Worm (Caenorhabditis elegans): Measurements from ENCODE around the gene grl-30.

Gene grl-30

DNA sequence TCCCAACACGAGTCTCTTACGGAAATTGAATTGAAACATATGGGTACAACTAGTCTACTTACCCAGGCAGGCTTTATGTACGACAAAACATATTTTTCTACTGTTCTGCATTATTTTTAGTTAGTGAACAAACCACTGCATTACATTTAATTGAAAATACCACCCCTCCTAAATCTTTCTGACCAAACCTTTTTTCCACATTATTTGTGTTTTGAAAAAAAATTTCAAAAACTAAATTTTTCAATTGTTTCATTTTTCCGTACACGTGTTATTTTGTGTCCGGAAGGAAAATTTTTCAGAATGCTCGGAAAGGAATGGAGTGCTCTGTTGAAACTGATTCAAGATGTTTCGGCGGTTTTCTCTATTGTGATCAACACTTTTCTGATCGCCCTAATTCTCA is 43.7 kb upstream of the grl-30 start, which contains the start of gene str-226:
Gene str-226 (plus strand): TSS at position 301 of the 400 bp plus-strand sequence.
- TF ChIP-seq unc-130 (tag; optimal IDR thresholded peaks at IDR 0.05) (no peak), zag-1 (tag; optimal IDR thresholded peaks at IDR 0.05) (no peak), lin-13 (GFP tag; optimal IDR thresholded peaks at IDR 0.05) (no peak), nhr-76 (tag; optimal IDR thresholded peaks at IDR 0.05) (no peak), aha-1 (tag; optimal IDR thresholded peaks at IDR 0.05) (no peak), snpc-4 (tag; optimal IDR thresholded peaks at IDR 0.05) (no peak)

DNA sequence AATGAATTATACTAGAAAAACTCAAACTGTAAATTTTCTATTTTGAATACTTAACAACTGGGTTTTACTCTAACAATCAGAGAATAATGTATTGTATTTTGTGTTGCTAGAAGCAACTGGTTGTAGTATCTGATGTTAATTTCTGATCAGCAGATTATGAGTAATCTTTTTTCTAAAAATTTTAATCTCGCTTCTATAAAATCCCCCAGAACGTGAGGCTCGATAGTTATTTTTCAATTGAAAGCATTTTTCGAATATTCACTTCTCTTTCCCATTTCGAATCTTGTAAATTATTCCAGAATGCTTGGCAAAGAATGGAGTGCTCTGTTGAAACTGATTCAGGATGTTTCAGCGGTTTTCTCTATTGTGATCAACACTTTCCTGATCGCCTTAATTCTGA is 38.2 kb upstream of the grl-30 start, which contains the start of gene str-227:
Gene str-227 (plus strand): TSS at position 301 of the 400 bp plus-strand sequence.
- TF ChIP-seq pqm-1 (tag; optimal IDR thresholded peaks at IDR 0.05) (no peak), egl-13 (tag; optimal IDR thresholded peaks at IDR 0.05) (no peak), unc-30 (tag; optimal IDR thresholded peaks at IDR 0.05) (no peak), snu-23 (GFP tag; optimal IDR thresholded peaks at IDR 0.05) (no peak), sox-4 (tag; optimal IDR thresholded peaks at IDR 0.05) (no peak), fkh-10 (GFP tag; optimal IDR thresholded peaks at IDR 0.05) (no peak), ceh-8 (GFP tag; optimal IDR thresholded peaks at IDR 0.05) (no peak), nhr-90 (tag; optimal IDR thresholded peaks at IDR 0.05; ENCODE audit: poor library complexity) (no peak), F16B12.6 (tag; optimal IDR thresholded peaks at IDR 0.05) (no peak), fos-1 (tag; optimal IDR thresholded peaks at IDR 0.05) (no peak), vab-15 (tag; optimal IDR thresholded peaks at IDR 0.05) (no peak), ces-1 (GFP tag; optimal IDR thresholded peaks at IDR 0.05) (no peak), fkh-4 (tag; optimal IDR thresholded peaks at IDR 0.05; ENCODE audit: borderline replicate concordance) (no peak), zip-4 (GFP tag; optimal IDR thresholded peaks at IDR 0.05) (no peak), lir-3 (tag; optimal IDR thresholded peaks at IDR 0.05; ENCODE audit: poor library complexity) (no peak), skn-1 (tag; optimal IDR thresholded peaks at IDR 0.05) (no peak), nhr-47 (tag; optimal IDR thresholded peaks at IDR 0.05) (no peak), efl-3 (GFP tag; optimal IDR thresholded peaks at IDR 0.05) (no peak), unc-62 (GFP tag; optimal IDR thresholded peaks at IDR 0.05) (no peak)

DNA sequence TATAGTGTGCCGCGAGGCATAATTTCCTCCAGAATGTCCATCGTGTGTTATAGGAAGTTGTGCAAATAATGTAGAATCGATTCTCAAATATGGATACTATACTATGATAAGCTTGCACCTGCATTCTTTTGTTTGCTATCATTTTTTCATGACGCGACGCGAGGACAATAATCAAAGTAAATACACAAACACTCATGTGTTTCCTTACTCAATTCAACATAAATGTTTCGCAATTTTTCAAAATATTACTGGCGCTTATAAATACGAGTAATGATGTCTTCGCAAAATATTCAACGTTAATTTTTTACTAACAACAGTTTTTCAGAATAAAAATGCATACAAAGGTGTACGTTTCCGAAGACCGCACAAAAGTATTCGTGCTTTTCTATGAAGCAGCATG is 32.8 kb upstream of the grl-30 start, which contains the start of gene irg-1:
Gene irg-1 (plus strand): TSS at position 326 of the 400 bp plus-strand sequence.
- TF ChIP-seq ztf-4 (tag; optimal IDR thresholded peaks at IDR 0.05) (no peak), ceh-63 (GFP tag; optimal IDR thresholded peaks at IDR 0.05) (no peak), elt-3 (tag; optimal IDR thresholded peaks at IDR 0.05) (no peak), elt-2 (tag; optimal IDR thresholded peaks at IDR 0.05) (peak; percentile 37), tlp-1 (tag; optimal IDR thresholded peaks at IDR 0.05) (no peak), zag-1 (tag; optimal IDR thresholded peaks at IDR 0.05) (no peak), snpc-4 (tag; optimal IDR thresholded peaks at IDR 0.05) (no peak), alr-1 (tag; optimal IDR thresholded peaks at IDR 0.05; ENCODE audit: borderline replicate concordance) (no peak), fkh-10 (GFP tag; optimal IDR thresholded peaks at IDR 0.05) (no peak)

DNA sequence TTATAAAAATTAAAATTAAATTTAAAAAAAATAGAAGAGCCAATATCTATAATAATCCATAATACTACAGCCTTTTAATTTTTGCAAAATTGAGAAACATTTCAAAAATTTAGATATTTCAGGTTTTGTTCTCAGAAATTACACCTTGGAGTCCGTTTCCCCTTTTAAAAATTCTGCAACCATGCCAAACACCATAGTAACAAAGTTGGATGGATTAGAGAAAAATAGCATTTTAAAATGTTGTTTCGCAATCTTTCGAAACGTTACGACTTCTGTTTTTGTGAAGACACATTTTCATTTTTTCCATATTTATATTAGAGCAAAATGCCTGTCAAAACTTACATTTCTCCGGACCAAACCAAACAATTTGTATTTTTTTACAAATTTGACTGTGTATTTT is 31.1 kb upstream of the grl-30 start, which contains the start of gene T24A6.7:
Gene T24A6.7 (plus strand): TSS at position 301 of the 400 bp plus-strand sequence.
- TF ChIP-seq sup-37 (GFP tag; optimal IDR thresholded peaks at IDR 0.05) (no peak), alr-1 (tag; optimal IDR thresholded peaks at IDR 0.05; ENCODE audit: borderline replicate concordance) (no peak), mdl-1 (tag; optimal IDR thresholded peaks at IDR 0.05) (no peak), ceh-82 (tag; optimal IDR thresholded peaks at IDR 0.05) (no peak), zag-1 (tag; optimal IDR thresholded peaks at IDR 0.05) (no peak), fos-1 (tag; optimal IDR thresholded peaks at IDR 0.05) (no peak), vab-15 (tag; optimal IDR thresholded peaks at IDR 0.05) (no peak), C34B4.2 (tag; optimal IDR thresholded peaks at IDR 0.05) (no peak), rnt-1 (tag; optimal IDR thresholded peaks at IDR 0.05) (no peak), egl-13 (tag; optimal IDR thresholded peaks at IDR 0.05) (no peak), lir-3 (tag; optimal IDR thresholded peaks at IDR 0.05; ENCODE audit: poor library complexity) (no peak), nhr-77 (tag; optimal IDR thresholded peaks at IDR 0.05) (no peak), xbp-1 (tag; optimal IDR thresholded peaks at IDR 0.05) (no peak), hlh-4 (tag; optimal IDR thresholded peaks at IDR 0.05) (no peak), tbx-2 (tag; optimal IDR thresholded peaks at IDR 0.05) (no peak)
